Worm (Caenorhabditis elegans) whole organism, mixed stage, embryonic: ENCODE data around the gene ceh-16.

Experiments
- bed-3 ChIP-seq: fragments of 200-800 bp; sonication (Bioruptor generic); optimal IDR thresholded peaks from 3 replicates; lab custom pipeline; 2018; ENCODE audit warnings: mild to moderate bottlenecking, missing genetic modification characterization, moderate library complexity, missing compliant biosample characterization
- blmp-1 ChIP-seq: fragments of 150-350 bp; optimal IDR thresholded peaks from 2 replicates; lab custom pipeline; 2014; ENCODE audit warnings: missing biosample characterization, missing genetic modification characterization
- ceh-39 ChIP-seq: fragments of 150-350 bp; optimal IDR thresholded peaks from 2 replicates; lab custom pipeline; 2014; ENCODE audit warnings: missing biosample characterization, missing genetic modification characterization
- ceh-43 ChIP-seq: fragments of 200-800 bp; sonication (Bioruptor generic); optimal IDR thresholded peaks from 2 replicates; lab custom pipeline; 2018; ENCODE audit warnings: mild to moderate bottlenecking, missing genetic modification characterization, moderate library complexity, missing compliant biosample characterization
- ceh-83 ChIP-seq: fragments of 200-800 bp; sonication (Bioruptor generic); optimal IDR thresholded peaks from 2 replicates; lab custom pipeline; 2018; ENCODE audit warnings: mild to moderate bottlenecking, missing genetic modification characterization, missing compliant biosample characterization
- ces-1 ChIP-seq: fragments of 150-350 bp; optimal IDR thresholded peaks from 2 replicates; lab custom pipeline; 2014; ENCODE audit warnings: missing biosample characterization, missing genetic modification reagents, missing genetic modification characterization
- drap-1 ChIP-seq: fragments of 200-800 bp; sonication (Bioruptor generic); optimal IDR thresholded peaks from 3 replicates; lab custom pipeline; 2018; ENCODE audit warnings: mild to moderate bottlenecking, missing genetic modification characterization, missing compliant biosample characterization
- elt-1 ChIP-seq: sonication (generic microtip); optimal IDR thresholded peaks from 2 replicates; lab custom pipeline; 2017; ENCODE audit warnings: missing genetic modification characterization, mild to moderate bottlenecking, missing compliant biosample characterization, antibody characterized with exemption, moderate library complexity, borderline replicate concordance; ENCODE audit not compliant: insufficient read depth
- ham-2 ChIP-seq: fragments of 200-800 bp; sonication (Bioruptor generic); optimal IDR thresholded peaks from 2 replicates; lab custom pipeline; 2018; ENCODE audit warnings: mild to moderate bottlenecking, missing genetic modification characterization, missing compliant biosample characterization
- hlh-1 ChIP-seq: fragments of 150-350 bp; optimal IDR thresholded peaks from 2 replicates; lab custom pipeline; 2014; ENCODE audit warnings: missing biosample characterization, missing genetic modification reagents, missing genetic modification characterization
- lin-13 ChIP-seq: fragments of 150-350 bp; optimal IDR thresholded peaks from 2 replicates; lab custom pipeline; 2014; ENCODE audit warnings: missing biosample characterization, missing genetic modification characterization
- lin-32 ChIP-seq: fragments of 200-800 bp; sonication (Bioruptor generic); optimal IDR thresholded peaks from 2 replicates; lab custom pipeline; 2018; ENCODE audit warnings: mild to moderate bottlenecking, missing genetic modification characterization, missing compliant biosample characterization
- lsy-2 ChIP-seq: fragments of 150-350 bp; optimal IDR thresholded peaks from 2 replicates; lab custom pipeline; 2014; ENCODE audit warnings: missing biosample characterization, missing genetic modification characterization
- mab-5 ChIP-seq: fragments of 150-350 bp; optimal IDR thresholded peaks from 2 replicates; lab custom pipeline; 2014; ENCODE audit warnings: missing biosample characterization, missing genetic modification characterization
- mls-2 ChIP-seq: sonication (generic microtip); optimal IDR thresholded peaks from 2 replicates; lab custom pipeline; 2016; ENCODE audit warnings: mild to moderate bottlenecking, missing genetic modification characterization, moderate library complexity, missing compliant biosample characterization
- nhr-12 ChIP-seq: fragments of 150-350 bp; optimal IDR thresholded peaks from 2 replicates; lab custom pipeline; 2014; ENCODE audit warnings: missing biosample characterization, missing genetic modification characterization
- nhr-2 ChIP-seq: fragments of 150-350 bp; optimal IDR thresholded peaks from 2 replicates; lab custom pipeline; 2014; ENCODE audit warnings: missing biosample characterization, missing genetic modification characterization
- nhr-237 ChIP-seq: fragments of 150-350 bp; optimal IDR thresholded peaks from 2 replicates; lab custom pipeline; 2014; ENCODE audit warnings: missing biosample characterization, missing genetic modification characterization
- nhr-28 ChIP-seq: fragments of 150-350 bp; optimal IDR thresholded peaks from 2 replicates; lab custom pipeline; 2014; ENCODE audit warnings: missing biosample characterization, missing genetic modification characterization
- pha-4 ChIP-seq: fragments of 150-350 bp; optimal IDR thresholded peaks from 2 replicates; lab custom pipeline; 2018; ENCODE audit warnings: missing biosample characterization, missing genetic modification reagents, missing genetic modification characterization
- snpc-4 ChIP-seq: fragments of 150-350 bp; optimal IDR thresholded peaks from 2 replicates; lab custom pipeline; 2014; ENCODE audit warnings: missing biosample characterization, missing genetic modification characterization
- sptf-1 ChIP-seq: sonication (generic microtip); optimal IDR thresholded peaks from 2 replicates; lab custom pipeline; 2017; ENCODE audit warnings: mild to moderate bottlenecking, missing genetic modification characterization, moderate library complexity, missing compliant biosample characterization
- tbx-8 ChIP-seq: fragments of 200-800 bp; sonication (Bioruptor generic); optimal IDR thresholded peaks from 2 replicates; lab custom pipeline; 2018; ENCODE audit warnings: mild to moderate bottlenecking, missing genetic modification characterization, moderate library complexity, missing compliant biosample characterization
- unc-120 ChIP-seq: sonication (generic microtip); optimal IDR thresholded peaks from 2 replicates; lab custom pipeline; 2017; ENCODE audit warnings: missing genetic modification characterization, missing compliant biosample characterization; ENCODE audit not compliant: poor library complexity, severe bottlenecking
- unc-39 ChIP-seq: fragments of 150-350 bp; optimal IDR thresholded peaks from 2 replicates; lab custom pipeline; 2014; ENCODE audit warnings: missing biosample characterization, missing genetic modification characterization
- unc-62 ChIP-seq: fragments of 150-350 bp; optimal IDR thresholded peaks from 2 replicates; lab custom pipeline; 2014; ENCODE audit warnings: missing biosample characterization, missing genetic modification reagents, missing genetic modification characterization
- zip-8 ChIP-seq: fragments of 150-350 bp; optimal IDR thresholded peaks from 2 replicates; lab custom pipeline; 2014; ENCODE audit warnings: missing biosample characterization, missing genetic modification characterization
- ztf-11 ChIP-seq: fragments of 150-350 bp; optimal IDR thresholded peaks from 2 replicates; lab custom pipeline; 2014; ENCODE audit warnings: missing biosample characterization, missing genetic modification characterization

The ceh-16 gene

DNA sequence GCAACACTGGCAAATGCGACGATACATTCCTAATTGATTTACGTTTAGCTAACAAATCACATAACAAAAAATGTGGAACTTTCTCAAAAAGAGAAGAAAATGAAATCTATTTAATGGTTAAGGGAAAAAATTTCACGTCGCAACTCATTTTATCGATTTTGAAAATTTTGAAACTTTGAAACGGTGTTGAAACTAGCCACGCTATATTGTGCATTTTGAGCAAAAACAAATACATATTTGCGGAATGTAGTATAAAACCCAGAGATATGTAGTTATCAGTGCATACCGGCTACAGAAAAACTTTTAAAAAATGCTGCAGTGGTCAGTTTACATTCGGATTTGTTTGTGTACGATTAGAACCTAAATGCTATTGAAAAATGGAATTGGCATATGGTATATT lies 28.9 kb upstream of the ceh-16 start, which contains the start of gene C06E1.7:
Gene C06E1.7 (minus strand): TSS at position 101 of the 400 bp plus-strand sequence.
- TF ChIP-seq unc-39 (tag; lab: Kevin White, UChicago) = no peak
- TF ChIP-seq ztf-11 (tag; lab: Kevin White, UChicago) = no peak
- no peak for TF ChIP-seq zip-8 (tag; lab: Kevin White, UChicago)
- no peak for TF ChIP-seq tbx-8 (GFP tag; lab: Kevin White, UChicago)
- TF ChIP-seq mls-2 (tag; lab: Kevin White, UChicago) = no peak
- TF ChIP-seq nhr-2 (tag; lab: Kevin White, UChicago) = no peak
- no peak for TF ChIP-seq sptf-1
- TF ChIP-seq nhr-237 (tag; lab: Kevin White, UChicago) = no peak
- no peak for TF ChIP-seq lin-32 (GFP tag; lab: Kevin White, UChicago)
- TF ChIP-seq snpc-4 = no peak
- no peak for TF ChIP-seq drap-1 (GFP tag; lab: Kevin White, UChicago)
- TF ChIP-seq lsy-2 (tag; lab: Kevin White, UChicago) = no peak
- TF ChIP-seq hlh-1 (tag; lab: Kevin White, UChicago) = no peak
- no peak for TF ChIP-seq bed-3 (GFP tag; lab: Kevin White, UChicago)
- no peak for TF ChIP-seq ham-2

DNA sequence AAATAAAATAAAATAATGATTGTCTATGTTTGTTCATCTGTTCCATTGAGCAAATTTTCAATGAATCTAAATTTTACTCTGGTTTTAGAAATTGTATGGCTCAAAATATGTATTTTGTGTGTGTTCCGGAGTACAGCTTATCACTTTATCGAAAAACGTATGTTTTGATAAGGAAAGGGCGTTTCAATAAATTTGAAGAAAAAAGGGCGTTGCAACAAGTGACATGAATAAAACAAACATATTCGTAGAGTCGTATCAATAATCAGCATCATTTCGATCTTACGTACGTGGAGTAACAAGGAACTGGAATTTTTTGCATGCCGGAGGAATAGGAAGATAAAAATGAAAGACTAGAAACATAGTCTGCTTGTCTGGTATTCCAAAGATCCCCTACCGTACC lies 28.4 kb upstream of the ceh-16 start:
- TF ChIP-seq nhr-12 (tag; lab: Kevin White, UChicago) (no peak), ceh-43 (no peak), mls-2 (tag; lab: Kevin White, UChicago) (no peak)

DNA sequence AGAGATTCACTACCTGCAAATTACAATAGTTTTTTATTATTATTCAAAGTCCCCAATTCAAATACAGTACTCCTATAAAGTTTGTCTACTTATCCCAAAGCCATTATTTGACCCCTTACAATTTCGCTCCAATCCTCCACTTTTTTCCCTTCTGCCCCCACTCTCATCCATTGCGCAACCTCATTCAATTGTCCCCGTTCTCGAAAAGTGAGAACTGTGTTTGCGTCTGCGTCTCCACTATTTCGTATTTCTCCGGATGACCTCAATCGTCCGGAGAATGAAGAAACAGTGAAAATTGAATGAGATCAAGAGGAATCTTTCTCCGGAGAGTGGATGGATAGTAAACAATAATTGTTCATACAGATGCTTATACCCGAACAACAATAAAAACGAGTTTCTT lies 25.8 kb upstream of the ceh-16 start:
- no peak for TF ChIP-seq ceh-83
- peak; percentile 73 for TF ChIP-seq blmp-1
- peak; percentile 73 for TF ChIP-seq ham-2
- TF ChIP-seq bed-3 (GFP tag; lab: Kevin White, UChicago) = no peak
- TF ChIP-seq ceh-39 (tag; lab: Kevin White, UChicago) = no peak
- no peak for TF ChIP-seq nhr-28 (tag; lab: Kevin White, UChicago)
- TF ChIP-seq ces-1 (GFP tag; lab: Kevin White, UChicago) = peak; percentile 27
- no peak for TF ChIP-seq mab-5
- TF ChIP-seq zip-8 (tag; lab: Kevin White, UChicago) = peak; percentile 70
- TF ChIP-seq, all 35 proteins: peak for 4

DNA sequence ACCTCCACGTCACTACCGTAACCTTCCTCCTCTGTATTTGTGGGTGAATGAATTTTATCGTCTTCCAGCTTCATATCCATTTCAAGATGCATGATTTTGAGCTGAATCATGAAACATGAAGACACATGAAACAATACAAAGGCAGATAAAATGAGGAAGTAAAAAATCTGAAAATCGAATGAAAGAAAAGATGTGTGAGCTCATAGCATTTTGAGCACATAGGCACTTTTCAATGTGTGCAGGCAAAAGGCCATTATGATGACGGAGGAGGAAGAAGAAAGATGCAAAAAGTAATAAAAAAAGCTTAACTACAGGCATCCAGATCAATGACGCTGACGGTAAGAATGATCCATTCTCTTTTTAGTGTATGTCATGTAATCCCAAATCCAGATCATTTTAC lies 24.8 kb upstream of the ceh-16 start, which contains the start of gene ztf-30:
Gene ztf-30 (minus strand): TSS at position 101 of the 400 bp plus-strand sequence.
- TF ChIP-seq ceh-39 (tag; lab: Kevin White, UChicago) = no peak
- no peak for TF ChIP-seq nhr-12 (tag; lab: Kevin White, UChicago)
- TF ChIP-seq pha-4 (tag; lab: Kevin White, UChicago) = no peak
- TF ChIP-seq lin-32 (GFP tag; lab: Kevin White, UChicago) = no peak
- TF ChIP-seq unc-120 (tag; lab: Kevin White, UChicago) = no peak
- no peak for TF ChIP-seq unc-62 (GFP tag; lab: Kevin White, UChicago)
- no peak for TF ChIP-seq tbx-8 (GFP tag; lab: Kevin White, UChicago)
- no peak for TF ChIP-seq nhr-2 (tag; lab: Kevin White, UChicago)
- no peak for TF ChIP-seq elt-1 (tag; lab: Kevin White, UChicago)
- no peak for TF ChIP-seq mab-5
- no peak for TF ChIP-seq ham-2
- TF ChIP-seq nhr-28 (tag; lab: Kevin White, UChicago) = no peak
- no peak for TF ChIP-seq blmp-1
- TF ChIP-seq, all 35 proteins: peak for 0

DNA sequence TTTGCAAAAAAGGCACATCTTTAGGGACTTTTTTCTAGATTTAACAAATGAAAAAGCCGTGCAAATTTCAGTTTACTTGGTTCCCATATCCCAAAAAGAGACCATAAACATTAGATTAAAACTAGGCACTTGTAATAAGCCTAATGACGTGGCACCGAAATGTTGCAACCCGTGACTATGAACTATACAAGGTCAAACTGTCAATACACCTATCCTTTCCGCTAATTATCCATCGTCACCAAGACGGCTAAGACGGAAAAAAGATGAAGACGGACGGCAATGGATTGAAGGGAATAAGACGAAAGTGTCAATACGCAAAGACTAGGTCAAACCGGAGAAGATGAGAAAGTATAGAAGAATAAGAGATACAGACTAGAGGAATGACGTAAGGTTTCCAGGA lies 23.6 kb upstream of the ceh-16 start:
- TF ChIP-seq snpc-4 (no peak), unc-120 (tag; lab: Kevin White, UChicago) (no peak), zip-8 (tag; lab: Kevin White, UChicago) (no peak), lin-32 (GFP tag; lab: Kevin White, UChicago) (no peak), lin-13 (tag; lab: Kevin White, UChicago) (no peak), sptf-1 (no peak), ham-2 (peak; percentile 88), nhr-28 (tag; lab: Kevin White, UChicago) (no peak), mls-2 (tag; lab: Kevin White, UChicago) (no peak)

DNA sequence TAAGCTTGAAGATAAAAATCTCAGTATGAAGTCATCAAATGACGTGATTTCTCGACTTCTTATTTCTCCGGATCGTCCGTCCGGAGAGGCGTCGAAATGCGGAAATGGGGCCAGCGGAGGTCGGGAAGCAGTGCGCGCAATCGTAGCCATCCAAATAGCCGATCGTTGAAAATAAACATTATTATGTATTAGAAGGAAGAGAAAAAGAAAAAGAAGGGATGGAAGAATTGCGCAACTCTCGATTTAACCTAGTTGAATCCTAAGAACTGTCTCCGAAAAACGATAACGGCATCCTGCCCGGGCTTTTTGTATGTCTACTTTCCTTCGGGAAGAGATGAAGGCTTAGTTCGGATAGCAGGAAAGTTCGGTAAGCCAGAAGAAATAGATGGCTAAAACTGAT lies 20.4 kb upstream of the ceh-16 start:
- TF ChIP-seq ham-2 (peak; percentile 95), mab-5 (no peak), ces-1 (GFP tag; lab: Kevin White, UChicago) (no peak), zip-8 (tag; lab: Kevin White, UChicago) (peak; percentile 33), nhr-28 (tag; lab: Kevin White, UChicago) (no peak), blmp-1 (peak; percentile 56)
- TF ChIP-seq, all 35 proteins: peak for 3
